Worm (Caenorhabditis elegans) whole organism, early embryonic: ENCODE data around the gene zyg-11.

Source experiments
- aly-1 ChIP-seq: sonication (generic microtip); optimal IDR thresholded peaks from 2 replicates; lab custom pipeline; 2016; ENCODE audit warnings: missing genetic modification characterization, missing compliant biosample characterization
- ama-1 ChIP-seq: fragments of 150-350 bp; optimal IDR thresholded peaks from 2 replicates; lab custom pipeline; 2014
- flt-1 ChIP-seq: fragments of 200-800 bp; sonication (Bioruptor generic); IDR thresholded peaks from 2 replicates; pipeline ENCODE4 v1.3.6; 2022; ENCODE audit warnings: missing genetic modification characterization, missing compliant biosample characterization
- hmbx-1 ChIP-seq: sonication (generic microtip); optimal IDR thresholded peaks from 2 replicates; lab custom pipeline; 2016; ENCODE audit warnings: mild to moderate bottlenecking, missing genetic modification characterization, missing compliant biosample characterization
- pes-1 ChIP-seq: fragments of 200-800 bp; sonication (Bioruptor generic); IDR thresholded peaks from 2 replicates; pipeline ENCODE4 v1.3.6; 2022; ENCODE audit warnings: missing genetic modification reagents, missing genetic modification characterization, missing compliant biosample characterization
- tbx-37 ChIP-seq: fragments of 200-800 bp; sonication (Bioruptor generic); conservative IDR thresholded peaks from 2 replicates; pipeline ENCODE4 v1.3.6; 2022; ENCODE audit warnings: missing genetic modification reagents, missing genetic modification characterization, missing compliant biosample characterization

DNA sequence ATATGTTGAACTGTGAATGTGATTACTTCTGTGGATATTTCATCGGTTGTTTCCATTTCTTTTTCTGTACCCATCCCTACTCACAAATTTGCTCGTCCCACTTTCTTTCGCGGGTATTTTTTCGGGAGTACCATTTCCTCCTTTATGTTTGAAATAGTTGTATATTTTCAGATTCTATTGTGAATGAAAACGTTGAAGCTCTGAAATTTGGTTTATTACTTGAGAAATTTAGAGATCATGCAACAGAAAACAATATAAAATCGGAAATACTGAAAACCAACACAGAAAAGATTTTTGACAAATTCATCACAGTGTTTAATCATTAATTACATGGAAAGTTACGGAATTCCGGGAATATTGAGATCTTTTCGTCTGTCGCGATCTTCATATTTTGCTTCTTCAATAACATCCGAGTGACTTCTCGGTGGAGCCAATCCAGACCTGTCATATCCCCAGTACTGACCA is 3.1 kb downstream of the zyg-11 start:
- TF ChIP-seq ama-1 (lab: Kevin White, UChicago) (no peak), hmbx-1 (tag; lab: Kevin White, UChicago) (no peak), tbx-37 (GFP tag; lab: Robert Waterston, UW) (no peak), pes-1 (no peak), aly-1 (tag; lab: Kevin White, UChicago) (no peak), flt-1 (GFP tag; lab: Robert Waterston, UW) (no peak)
